Worm (Caenorhabditis elegans) whole organism, L1 larva: ENCODE data around the gene K08B12.1.

Source experiments
- ama-1 ChIP-seq: fragments of 150-350 bp; optimal IDR thresholded peaks from 2 replicates; lab custom pipeline; 2014
- egl-27 ChIP-seq, 2 experiments: fragments of 150-350 bp in 1 of 2; sonication (generic microtip); optimal IDR thresholded peaks; 3 replicates each; lab custom pipeline; 2017 to 2018; ENCODE audit warnings: missing biosample characterization in 2 of 2, missing genetic modification characterization in 2 of 2, missing genetic modification reagents in 2 of 2
- elt-3 ChIP-seq, 6 experiments: fragments of 150-350 bp in 1 of 6; sonication (generic microtip); optimal IDR thresholded peaks; 2 replicates each; lab custom pipeline; 2017 to 2018; ENCODE audit warnings: missing biosample characterization in 6 of 6, missing genetic modification characterization in 6 of 6, inconsistent platforms in 1 of 6
- hpl-2 ChIP-seq: fragments of 150-350 bp; optimal IDR thresholded peaks from 2 replicates; lab custom pipeline; 2014; ENCODE audit warnings: missing biosample characterization, missing genetic modification reagents, missing genetic modification characterization
- jun-1 ChIP-seq: fragments of 150-350 bp; optimal IDR thresholded peaks from 2 replicates; lab custom pipeline; 2014; ENCODE audit warnings: missing biosample characterization, missing genetic modification reagents, missing genetic modification characterization
- lin-13 ChIP-seq: fragments of 150-350 bp; optimal IDR thresholded peaks from 2 replicates; lab custom pipeline; 2014; ENCODE audit warnings: missing biosample characterization, missing genetic modification reagents, missing genetic modification characterization
- nhr-12 ChIP-seq: sonication (generic microtip); optimal IDR thresholded peaks from 2 replicates; lab custom pipeline; 2017; ENCODE audit warnings: missing biosample characterization, missing genetic modification characterization
- nhr-19 ChIP-seq: fragments of 200-800 bp; sonication (Bioruptor generic); conservative IDR thresholded peaks from 2 replicates; pipeline ENCODE4 v1.3.6; 2022; ENCODE audit warnings: missing genetic modification characterization, missing compliant biosample characterization
- nhr-237 ChIP-seq: fragments of 150-350 bp; optimal IDR thresholded peaks from 2 replicates; lab custom pipeline; 2014; ENCODE audit warnings: missing biosample characterization, missing genetic modification characterization
- nhr-84 ChIP-seq: sonication (generic microtip); optimal IDR thresholded peaks from 2 replicates; lab custom pipeline; 2017; ENCODE audit warnings: missing biosample characterization, missing genetic modification characterization
- snpc-4 ChIP-seq: fragments of 150-350 bp; optimal IDR thresholded peaks from 2 replicates; lab custom pipeline; 2014; ENCODE audit warnings: missing biosample characterization, missing genetic modification characterization
- sox-4 ChIP-seq: sonication (generic microtip); optimal IDR thresholded peaks from 2 replicates; lab custom pipeline; 2016; ENCODE audit warnings: missing genetic modification characterization, missing compliant biosample characterization
- unc-62 ChIP-seq: fragments of 150-350 bp; optimal IDR thresholded peaks from 2 replicates; lab custom pipeline; 2014; ENCODE audit warnings: missing biosample characterization, missing genetic modification reagents, missing genetic modification characterization
- ztf-11 ChIP-seq, 2 experiments: sonication (generic microtip); optimal IDR thresholded peaks; 2 replicates each; lab custom pipeline; 2016 to 2017; ENCODE audit warnings: missing genetic modification characterization in 2 of 2, missing biosample characterization in 1 of 2, missing compliant biosample characterization in 1 of 2

DNA sequence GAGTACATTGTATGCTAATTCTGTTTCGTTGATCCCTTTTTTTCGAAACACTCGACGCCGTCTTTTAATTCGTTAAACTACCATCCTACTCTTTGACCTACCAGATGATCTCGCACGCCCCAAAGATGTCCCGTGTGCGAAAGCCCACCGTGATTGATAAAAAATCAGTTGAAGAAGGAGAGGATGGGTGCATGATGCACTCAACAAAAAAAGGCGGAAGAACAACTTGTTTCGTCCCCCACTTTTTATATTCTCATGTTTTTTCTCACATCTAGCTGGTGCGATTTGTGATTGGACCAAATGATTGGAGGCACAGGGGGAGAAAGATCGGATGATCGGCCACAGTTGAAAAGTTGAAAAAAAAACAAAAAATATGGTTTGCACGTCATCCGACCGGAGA is 20.8 kb upstream of the K08B12.1 start:
- TF ChIP-seq ztf-11 (tag; optimal IDR thresholded peaks at IDR 0.05; lab: Kevin White, UChicago) (no peak), snpc-4 (tag; lab: Kevin White, UChicago) (no peak), nhr-237 (tag; lab: Kevin White, UChicago) (no peak), unc-62 (GFP tag; lab: Kevin White, UChicago) (no peak), ama-1 (no peak), nhr-12 (tag; lab: Kevin White, UChicago) (no peak), egl-27 (tag; optimal IDR thresholded peaks at IDR 0.05; lab: Kevin White, UChicago) (no peak), sox-4 (tag; lab: Kevin White, UChicago) (no peak), elt-3 (tag; optimal IDR thresholded peaks at IDR 0.05; lab: Kevin White, UChicago) (peak in 4 of 6 experiments; percentile 40 to 79 (median 62)), nhr-19 (GFP tag; lab: Robert Waterston, UW) (peak; percentile 16; the same call in 1 of the 2 replicates), lin-13 (GFP tag; lab: Kevin White, UChicago) (no peak), nhr-84 (tag; lab: Kevin White, UChicago) (no peak), hpl-2 (no peak), jun-1 (tag; lab: Kevin White, UChicago) (no peak)
